Worm (Caenorhabditis elegans): ENCODE results near the gene sfxn-5.

The sfxn-5 gene

ce11 chrII:8129495-8130010 lies 24.7 kb upstream of the sfxn-5 start, which contains the start of gene ulp-4 (continued):
- TF ChIP-seq swsn-7 (tag; optimal IDR thresholded peaks at IDR 0.05) = no peak
- no peak for TF ChIP-seq efl-1 (optimal IDR thresholded peaks at IDR 0.05)
- no peak for TF ChIP-seq efl-1 (GFP tag; optimal IDR thresholded peaks at IDR 0.05 in 1 of 2)
- no peak for TF ChIP-seq ceh-63 (GFP tag; optimal IDR thresholded peaks at IDR 0.05)
- TF ChIP-seq lsy-2 (tag; optimal IDR thresholded peaks at IDR 0.05) = peak; percentile 49 to 52
- TF ChIP-seq egl-27 (tag; optimal IDR thresholded peaks at IDR 0.05) = no peak
- no peak for TF ChIP-seq elt-2 (tag; optimal IDR thresholded peaks at IDR 0.05)
- no peak for TF ChIP-seq unc-130 (tag; optimal IDR thresholded peaks at IDR 0.05)
- TF ChIP-seq ztf-4 (tag; optimal IDR thresholded peaks at IDR 0.05) = no peak
- TF ChIP-seq fkh-10 (GFP tag; optimal IDR thresholded peaks at IDR 0.05) = no peak
- TF ChIP-seq tlp-1 (tag; optimal IDR thresholded peaks at IDR 0.05) = no peak
- no peak for TF ChIP-seq elt-3 (tag; optimal IDR thresholded peaks at IDR 0.05)
- no peak for TF ChIP-seq sptf-1 (tag; optimal IDR thresholded peaks at IDR 0.05)
- TF ChIP-seq F16B12.6 (tag; optimal IDR thresholded peaks at IDR 0.05) = no peak
- no peak for TF ChIP-seq pag-3 (tag; optimal IDR thresholded peaks at IDR 0.05; ENCODE audit: borderline replicate concordance, insufficient read depth)
- peak; percentile 63 for TF ChIP-seq lin-14 (GFP tag; optimal IDR thresholded peaks at IDR 0.05)
- TF ChIP-seq fos-1 (tag; optimal IDR thresholded peaks at IDR 0.05) = no peak
- peak; percentile 71 for TF ChIP-seq nhr-71 (tag; optimal IDR thresholded peaks at IDR 0.05)
- no peak for TF ChIP-seq ets-5 (GFP tag; IDR thresholded peaks at IDR 0.05)
- TF ChIP-seq xbp-1 (tag; optimal IDR thresholded peaks at IDR 0.05) = peak; percentile 3
- TF ChIP-seq nhr-19 (GFP tag; conservative IDR thresholded peaks at IDR 0.05) = peak; percentile 49
- peak; percentile 1 for TF ChIP-seq nhr-47 (tag; optimal IDR thresholded peaks at IDR 0.05)
- TF ChIP-seq unc-86 (tag; optimal IDR thresholded peaks at IDR 0.05) = no peak
- no peak for TF ChIP-seq nhr-90 (tag; optimal IDR thresholded peaks at IDR 0.05; ENCODE audit: poor library complexity)
- no peak for TF ChIP-seq sox-4 (tag; optimal IDR thresholded peaks at IDR 0.05)
- no peak for TF ChIP-seq zip-4 (GFP tag; optimal IDR thresholded peaks at IDR 0.05)
- TF ChIP-seq unc-62 (GFP tag; optimal IDR thresholded peaks at IDR 0.05) = no peak
- no peak for TF ChIP-seq mab-9 (GFP tag; IDR thresholded peaks at IDR 0.05)
- no peak for TF ChIP-seq nhr-11 (tag; optimal IDR thresholded peaks at IDR 0.05)
- TF ChIP-seq ces-1 (GFP tag; optimal IDR thresholded peaks at IDR 0.05) = no peak
- no peak for TF ChIP-seq Y116A8C.19 (tag; optimal IDR thresholded peaks at IDR 0.05; ENCODE audit: borderline replicate concordance)
- TF ChIP-seq lin-15B (tag; optimal IDR thresholded peaks at IDR 0.05) = no peak
- TF ChIP-seq blmp-1 (tag; optimal IDR thresholded peaks at IDR 0.05) = peak; percentile 26
- no peak for TF ChIP-seq nhr-77 (tag; optimal IDR thresholded peaks at IDR 0.05)

DNA sequence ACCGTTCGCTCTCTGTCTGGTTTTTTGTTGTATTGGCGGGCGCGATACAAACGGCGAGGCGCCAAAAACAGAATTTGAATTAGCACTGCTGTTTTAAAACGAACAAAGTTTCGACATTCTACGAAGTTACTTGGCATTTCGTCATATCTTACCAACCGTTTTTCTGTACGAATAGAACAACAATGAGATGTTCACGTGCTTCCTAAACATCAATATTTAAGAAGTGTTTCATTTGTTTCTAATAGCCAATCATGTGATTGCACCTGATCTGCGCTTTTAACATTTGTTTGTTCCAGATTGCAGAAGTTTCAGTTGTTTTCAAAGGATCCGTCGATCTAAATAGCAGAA lies 24.2 kb upstream of the sfxn-5 start:
- no peak for TF ChIP-seq unc-130 (tag; optimal IDR thresholded peaks at IDR 0.05)
- no peak for TF ChIP-seq efl-1 (optimal IDR thresholded peaks at IDR 0.05)
- TF ChIP-seq efl-1 (GFP tag; optimal IDR thresholded peaks at IDR 0.05 in 1 of 2) = peak in 1 of 2 experiments; percentile 95
- TF ChIP-seq dpl-1 (GFP tag; optimal IDR thresholded peaks at IDR 0.05) = peak in 2 of 3 experiments; percentile 6 to 19
- TF ChIP-seq nhr-76 (tag; optimal IDR thresholded peaks at IDR 0.05) = no peak
- TF ChIP-seq lin-13 (GFP tag; optimal IDR thresholded peaks at IDR 0.05) = peak; percentile 18
- TF ChIP-seq rnt-1 (tag; optimal IDR thresholded peaks at IDR 0.05) = no peak
- TF ChIP-seq mep-1 (tag; optimal IDR thresholded peaks at IDR 0.05) = no peak

DNA sequence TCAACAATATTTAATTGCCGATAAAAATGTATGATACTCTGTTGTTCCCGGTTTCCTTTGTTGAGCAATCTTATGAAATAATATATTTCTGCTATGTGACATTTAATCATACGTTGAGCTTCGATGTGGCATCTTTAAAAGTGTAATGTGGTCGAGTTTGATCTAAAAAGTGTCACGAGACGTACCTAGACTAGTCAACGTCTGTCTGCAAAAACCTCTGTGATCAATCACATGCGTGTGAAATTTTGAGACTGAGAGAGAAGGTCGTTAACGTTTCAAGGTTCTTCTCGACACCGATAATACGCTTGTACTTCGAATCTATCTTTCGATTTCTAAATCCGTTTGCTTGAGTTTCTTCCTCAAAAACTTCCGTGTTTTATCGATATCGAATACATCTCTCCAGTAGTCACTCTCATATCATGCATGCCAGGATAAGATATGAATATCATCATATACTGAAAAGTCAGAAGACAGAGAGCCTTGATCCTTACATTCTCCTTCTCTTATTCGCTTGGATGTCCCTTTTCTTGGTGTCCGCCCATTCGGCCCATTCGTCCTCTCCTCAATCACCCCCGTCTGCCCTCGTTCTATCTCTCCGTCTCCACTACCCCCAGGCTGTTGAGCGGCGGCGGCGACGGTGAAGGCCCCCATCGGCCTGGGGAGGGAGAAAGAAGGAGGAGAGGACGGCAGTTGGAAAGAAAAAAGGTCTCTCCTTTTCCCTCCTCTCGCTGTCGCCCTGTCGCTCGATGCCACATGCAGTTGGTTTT lies 23.6 kb upstream of the sfxn-5 start:
- TF ChIP-seq mdl-1 (tag; optimal IDR thresholded peaks at IDR 0.05) = peak in 1 of 2 experiments; percentile 80
- peak; percentile 19 to 75 for TF ChIP-seq lin-35 (GFP tag; optimal IDR thresholded peaks at IDR 0.05)
- TF ChIP-seq fkh-10 (GFP tag; optimal IDR thresholded peaks at IDR 0.05) = no peak
- no peak for TF ChIP-seq egl-27 (tag; optimal IDR thresholded peaks at IDR 0.05)
- peak; percentile 33 for TF ChIP-seq lir-3 (tag; optimal IDR thresholded peaks at IDR 0.05; ENCODE audit: poor library complexity)
- peak; percentile 41 for TF ChIP-seq nhr-90 (tag; optimal IDR thresholded peaks at IDR 0.05; ENCODE audit: poor library complexity)
- TF ChIP-seq sup-37 (GFP tag; optimal IDR thresholded peaks at IDR 0.05) = no peak
- peak; percentile 57 for TF ChIP-seq ztf-4 (tag; optimal IDR thresholded peaks at IDR 0.05)
- TF ChIP-seq ceh-90 (tag; optimal IDR thresholded peaks at IDR 0.05) = peak; percentile 30
- TF ChIP-seq C34B4.2 (tag; optimal IDR thresholded peaks at IDR 0.05) = no peak
- TF ChIP-seq unc-86 (tag; optimal IDR thresholded peaks at IDR 0.05) = peak; percentile 3
- TF ChIP-seq fos-1 (tag; optimal IDR thresholded peaks at IDR 0.05) = no peak
- peak; percentile 42 for TF ChIP-seq ceh-8 (GFP tag; optimal IDR thresholded peaks at IDR 0.05)
- TF ChIP-seq aha-1 (tag; optimal IDR thresholded peaks at IDR 0.05) = peak; percentile 22
- TF ChIP-seq nhr-237 (tag; optimal IDR thresholded peaks at IDR 0.05) = no peak
- TF ChIP-seq nhr-84 (tag; optimal IDR thresholded peaks at IDR 0.05) = no peak

All from whole organism, L1 larva.